Worm (Caenorhabditis elegans) whole organism, mixed stage, embryonic: Measurements from ENCODE around the gene lgc-42.

Experiments used
- elt-1 ChIP-seq: sonication (generic microtip); optimal IDR thresholded peaks from 2 replicates; lab custom pipeline; 2017; ENCODE audit warnings: missing genetic modification characterization, mild to moderate bottlenecking, missing compliant biosample characterization, antibody characterized with exemption, moderate library complexity, borderline replicate concordance; ENCODE audit not compliant: insufficient read depth
- nhr-76 ChIP-seq: sonication (generic microtip); optimal IDR thresholded peaks from 2 replicates; lab custom pipeline; 2017; ENCODE audit warnings: missing biosample characterization, missing genetic modification characterization

DNA sequence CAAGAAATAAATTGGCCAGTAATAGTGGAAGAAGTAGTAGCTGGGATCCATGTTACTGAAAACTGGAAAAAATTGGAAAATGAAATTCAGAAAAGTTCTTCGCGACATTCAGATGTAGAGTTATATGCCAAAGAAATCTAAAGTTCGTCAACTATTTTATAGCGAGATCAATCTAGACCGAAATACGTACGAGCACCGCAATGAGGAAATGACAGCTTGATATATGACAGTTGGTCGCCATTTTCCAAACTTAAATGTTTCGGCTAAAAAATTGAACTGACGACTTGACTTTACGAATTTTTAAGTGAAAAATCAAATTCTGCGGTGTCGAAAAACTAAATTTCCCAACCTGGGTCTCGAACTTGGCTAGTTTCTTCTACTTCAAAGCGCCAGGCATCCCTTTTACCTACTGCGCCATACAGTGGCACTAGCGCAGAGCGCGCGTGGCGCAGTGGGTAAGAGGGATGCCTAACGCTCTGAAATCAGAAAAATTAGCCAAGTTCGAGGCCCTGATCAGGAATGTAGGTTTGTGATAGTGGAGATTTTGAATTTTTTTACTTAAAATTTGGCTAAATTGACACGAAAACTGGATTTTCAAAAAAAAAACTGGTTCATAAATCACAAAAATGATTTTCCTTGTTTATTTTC is 14.9 kb upstream of the lgc-42 start, which contains the start of gene srd-66:
- no peak for TF ChIP-seq elt-1
- no peak for TF ChIP-seq nhr-76 (tag; lab: Kevin White, UChicago)
